Fruit fly (Drosophila melanogaster) whole organism, embryonic: ENCODE measurements around the gene CG18765.

Experiments
- Atf6 ChIP-seq: fragments of 200-800 bp; sonication (Bioruptor generic); IDR thresholded peaks from 2 replicates; pipeline ENCODE4 v1.3.6; 2022; ENCODE audit warnings: missing biosample characterization, missing genetic modification characterization
- BEAF-32 ChIP-seq: fragments of 200-800 bp; sonication (Bioruptor generic); optimal IDR thresholded peaks from 3 replicates; lab custom pipeline; 2017; ENCODE audit warnings: missing biosample characterization, missing genetic modification characterization, mild to moderate bottlenecking, moderate library complexity, missing genetic modification reagents
- Bteb2 ChIP-seq: fragments of 200-800 bp; sonication (Bioruptor generic); optimal IDR thresholded peaks from 2 replicates; lab custom pipeline; 2016; ENCODE audit warnings: missing biosample characterization, missing genetic modification characterization
- CG10462 ChIP-seq: fragments of 200-800 bp; sonication (Bioruptor generic); optimal IDR thresholded peaks from 2 replicates; lab custom pipeline; 2016; ENCODE audit warnings: missing biosample characterization, missing genetic modification characterization
- CG11085 ChIP-seq: fragments of 200-800 bp; sonication (Bioruptor generic); IDR thresholded peaks from 2 replicates; pipeline ENCODE4 v1.3.6; 2022; ENCODE audit warnings: missing biosample characterization, missing genetic modification characterization
- CG11695 ChIP-seq: fragments of 200-800 bp; sonication (Bioruptor generic); IDR thresholded peaks from 3 replicates; pipeline ENCODE4 v1.3.6; 2022; ENCODE audit warnings: missing biosample characterization, missing genetic modification characterization
- CG13296 ChIP-seq: fragments of 200-800 bp; sonication (Bioruptor generic); optimal IDR thresholded peaks from 3 replicates; lab custom pipeline; 2018; ENCODE audit warnings: missing biosample characterization, mild to moderate bottlenecking, missing genetic modification characterization
- CG1647 ChIP-seq: fragments of 200-800 bp; sonication (Bioruptor generic); optimal IDR thresholded peaks from 3 replicates; lab custom pipeline; 2016; ENCODE audit warnings: missing biosample characterization, missing genetic modification characterization
- CG17568 ChIP-seq: fragments of 200-800 bp; sonication (Bioruptor generic); optimal IDR thresholded peaks from 2 replicates; lab custom pipeline; 2018; ENCODE audit warnings: missing biosample characterization, mild to moderate bottlenecking, missing genetic modification characterization, moderate library complexity
- CG1792 ChIP-seq: fragments of 200-800 bp; sonication (Bioruptor generic); optimal IDR thresholded peaks from 2 replicates; lab custom pipeline; 2016; ENCODE audit warnings: missing biosample characterization, missing genetic modification characterization
- CG2129 ChIP-seq: fragments of 200-800 bp; sonication (Bioruptor generic); IDR thresholded peaks from 2 replicates; pipeline ENCODE4 v1.3.6; 2022; ENCODE audit warnings: missing biosample characterization, missing genetic modification characterization; ENCODE audit not compliant: partially characterized antibody
- CG32532 ChIP-seq: fragments of 200-800 bp; sonication (Bioruptor generic); IDR thresholded peaks from 2 replicates; pipeline ENCODE4 v1.3.6; 2022; ENCODE audit warnings: missing biosample characterization, missing genetic modification characterization
- CG34422 ChIP-seq: fragments of 200-800 bp; sonication (Bioruptor generic); IDR thresholded peaks from 3 replicates; pipeline ENCODE4 v1.3.6; 2022; ENCODE audit warnings: missing biosample characterization, missing genetic modification characterization
- CG4707 ChIP-seq: fragments of 200-800 bp; sonication (Bioruptor generic); optimal IDR thresholded peaks from 2 replicates; lab custom pipeline; 2018; ENCODE audit warnings: missing biosample characterization, mild to moderate bottlenecking, missing genetic modification characterization, moderate library complexity
- CG7745 ChIP-seq: fragments of 200-800 bp; sonication (Bioruptor generic); optimal IDR thresholded peaks from 2 replicates; lab custom pipeline; 2018; ENCODE audit warnings: missing biosample characterization, mild to moderate bottlenecking, missing genetic modification characterization, moderate library complexity
- CG7786 ChIP-seq: fragments of 200-800 bp; sonication (Bioruptor generic); optimal IDR thresholded peaks from 2 replicates; lab custom pipeline; 2016; ENCODE audit warnings: missing biosample characterization, missing genetic modification characterization
- CG8089 ChIP-seq: fragments of 200-800 bp; sonication (Bioruptor generic); optimal IDR thresholded peaks from 3 replicates; lab custom pipeline; 2016; ENCODE audit warnings: missing biosample characterization, missing genetic modification characterization
- CHES-1-like ChIP-seq: fragments of 200-800 bp; sonication (Bioruptor generic); optimal IDR thresholded peaks from 2 replicates; lab custom pipeline; 2016; ENCODE audit warnings: missing biosample characterization, missing genetic modification characterization
- CoRest ChIP-seq: fragments of 200-800 bp; sonication (Bioruptor generic); optimal IDR thresholded peaks from 3 replicates; lab custom pipeline; 2018; ENCODE audit warnings: missing biosample characterization, mild to moderate bottlenecking, missing genetic modification characterization, moderate library complexity
- Dbx ChIP-seq: fragments of 200-800 bp; sonication (Bioruptor generic); IDR thresholded peaks from 3 replicates; pipeline ENCODE4 v1.3.6; 2022; ENCODE audit warnings: missing biosample characterization, missing genetic modification characterization
- Dek ChIP-seq: fragments of 200-800 bp; sonication (Bioruptor generic); optimal IDR thresholded peaks from 3 replicates; lab custom pipeline; 2019; ENCODE audit warnings: missing biosample characterization, mild to moderate bottlenecking, missing genetic modification characterization, moderate library complexity
- Hr78 ChIP-seq, 2 experiments: fragments of 200-800 bp in 1 of 2; fragments of >200 bp in 1 of 2; sonication (Bioruptor generic) in 1 of 2; optimal IDR thresholded peaks; 2 replicates each; lab custom pipeline; 2017 to 2019; ENCODE audit warnings: missing biosample characterization in 2 of 2, missing genetic modification characterization in 2 of 2, mild to moderate bottlenecking in 1 of 2, moderate library complexity in 1 of 2
- Med ChIP-seq: fragments of 200-800 bp; sonication (Bioruptor generic); peaks from one replicate; lab custom pipeline; 2016; ENCODE audit warnings: missing biosample characterization, missing genetic modification characterization, mild to moderate bottlenecking, inconsistent platforms, moderate library complexity
- Myb ChIP-seq: fragments of 200-800 bp; sonication (Bioruptor generic); optimal IDR thresholded peaks from 2 replicates; lab custom pipeline; 2016; ENCODE audit warnings: missing biosample characterization, missing genetic modification characterization
- NfI ChIP-seq: fragments of 200-800 bp; sonication (Bioruptor generic); optimal IDR thresholded peaks from 3 replicates; lab custom pipeline; 2018; ENCODE audit warnings: missing biosample characterization, mild to moderate bottlenecking, missing genetic modification characterization, moderate library complexity
- Poxn ChIP-seq: fragments of 200-800 bp; sonication (Bioruptor generic); IDR thresholded peaks from 2 replicates; pipeline ENCODE4 v1.3.6; 2022; ENCODE audit warnings: missing biosample characterization, missing genetic modification characterization
- Rfx ChIP-seq: fragments of 200-800 bp; sonication (Bioruptor generic); IDR thresholded peaks from 2 replicates; pipeline ENCODE4 v1.3.6; 2022; ENCODE audit warnings: missing biosample characterization, missing genetic modification characterization
- Sry-δ ChIP-seq: fragments of 200-800 bp; sonication (Bioruptor generic); optimal IDR thresholded peaks from 2 replicates; lab custom pipeline; 2016; ENCODE audit warnings: missing biosample characterization, missing genetic modification characterization
- Taf1 ChIP-seq: fragments of 200-800 bp; sonication (Bioruptor generic); IDR thresholded peaks from 2 replicates; pipeline ENCODE4 v1.3.6; 2022; ENCODE audit warnings: missing biosample characterization, missing genetic modification characterization
- ap ChIP-seq: fragments of 200-800 bp; sonication (Bioruptor generic); IDR thresholded peaks from 2 replicates; pipeline ENCODE4 v1.3.6; 2022; ENCODE audit warnings: missing biosample characterization, missing genetic modification characterization
- crc ChIP-seq: fragments of 200-800 bp; sonication (Bioruptor generic); optimal IDR thresholded peaks from 2 replicates; lab custom pipeline; 2016; ENCODE audit warnings: missing biosample characterization, missing genetic modification characterization
- en ChIP-seq: fragments of 200-800 bp; sonication (Bioruptor generic); optimal IDR thresholded peaks from 2 replicates; lab custom pipeline; 2016; ENCODE audit warnings: missing biosample characterization, missing genetic modification characterization
- ewg ChIP-seq: fragments of 200-800 bp; sonication (Bioruptor generic); optimal IDR thresholded peaks from 3 replicates; lab custom pipeline; 2017; ENCODE audit warnings: mild to moderate bottlenecking, missing biosample characterization, missing genetic modification reagents, missing genetic modification characterization
- fd64A ChIP-seq: fragments of 200-800 bp; sonication (Bioruptor generic); optimal IDR thresholded peaks from 3 replicates; lab custom pipeline; 2018; ENCODE audit warnings: missing biosample characterization, mild to moderate bottlenecking, missing genetic modification characterization
- gfzf ChIP-seq: fragments of 200-800 bp; sonication (Bioruptor generic); optimal IDR thresholded peaks from 2 replicates; lab custom pipeline; 2016; ENCODE audit warnings: missing biosample characterization, mild to moderate bottlenecking, missing genetic modification characterization, moderate library complexity
- h ChIP-seq: fragments of >200 bp; optimal IDR thresholded peaks from 2 replicates; lab custom pipeline; 2017
- insv ChIP-seq, 2 experiments: fragments of 200-800 bp; sonication (Bioruptor generic); optimal IDR thresholded peaks; 3 replicates each; lab custom pipeline; 2016 to 2018; ENCODE audit warnings: missing biosample characterization in 2 of 2, missing genetic modification characterization in 2 of 2
- kah ChIP-seq: fragments of 200-800 bp; sonication (Bioruptor generic); optimal IDR thresholded peaks from 2 replicates; lab custom pipeline; 2018; ENCODE audit warnings: missing biosample characterization, mild to moderate bottlenecking, missing genetic modification characterization
- nerfin-1 ChIP-seq: fragments of 200-800 bp; sonication (Bioruptor generic); optimal IDR thresholded peaks from 3 replicates; lab custom pipeline; 2019; ENCODE audit warnings: missing biosample characterization, mild to moderate bottlenecking, missing genetic modification characterization, moderate library complexity
- pb ChIP-seq: fragments of 200-800 bp; sonication (Bioruptor generic); optimal IDR thresholded peaks from 3 replicates; lab custom pipeline; 2016; ENCODE audit warnings: missing biosample characterization, missing genetic modification characterization
- phol ChIP-seq: fragments of 200-800 bp; sonication (Bioruptor generic); optimal IDR thresholded peaks from 3 replicates; lab custom pipeline; 2018; ENCODE audit warnings: missing biosample characterization, mild to moderate bottlenecking, missing genetic modification characterization, moderate library complexity
- pros ChIP-seq: fragments of 200-800 bp; sonication (Bioruptor generic); optimal IDR thresholded peaks from 3 replicates; lab custom pipeline; 2019; ENCODE audit warnings: missing biosample characterization, mild to moderate bottlenecking, missing genetic modification characterization, moderate library complexity
- row ChIP-seq: fragments of 200-800 bp; sonication (Bioruptor generic); IDR thresholded peaks from 3 replicates; pipeline ENCODE4 v1.3.6; 2022; ENCODE audit warnings: missing biosample characterization, missing genetic modification characterization
- sd ChIP-seq: fragments of 200-800 bp; sonication (Bioruptor generic); optimal IDR thresholded peaks from 3 replicates; lab custom pipeline; 2018; ENCODE audit warnings: missing biosample characterization, mild to moderate bottlenecking, missing genetic modification characterization, moderate library complexity
- sima ChIP-seq: fragments of 200-800 bp; sonication (Bioruptor generic); optimal IDR thresholded peaks from 2 replicates; lab custom pipeline; 2016; ENCODE audit warnings: missing biosample characterization, missing genetic modification characterization
- sug ChIP-seq: fragments of 200-800 bp; optimal IDR thresholded peaks from 2 replicates; lab custom pipeline; 2019; ENCODE audit warnings: missing biosample characterization, mild to moderate bottlenecking, missing genetic modification characterization, moderate library complexity
- unc-4 ChIP-seq: fragments of 200-800 bp; sonication (Bioruptor generic); IDR thresholded peaks from 2 replicates; pipeline ENCODE4 v1.3.6; 2022; ENCODE audit warnings: missing biosample characterization, missing genetic modification characterization; ENCODE audit not compliant: partially characterized antibody

The CG18765 gene

DNA sequence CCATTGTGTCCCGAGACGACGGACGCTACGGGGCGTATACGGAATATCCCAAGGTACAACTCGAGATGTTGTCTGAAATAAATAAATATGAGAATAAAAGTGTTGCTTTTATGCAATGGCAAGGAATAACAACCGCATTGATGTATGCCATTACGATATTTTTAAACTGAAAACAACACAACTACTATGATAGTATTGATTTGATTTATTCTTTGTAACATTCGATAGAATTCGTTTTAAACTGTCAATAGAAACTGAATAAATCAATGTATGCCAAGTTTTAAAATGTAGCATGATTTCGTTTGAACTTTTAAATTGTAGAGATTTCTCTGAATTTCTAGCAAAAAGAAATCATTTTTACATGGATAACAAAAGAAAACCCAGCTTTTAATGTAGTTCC lies 4.6 kb upstream of the CG18765 start, which contains the start of gene CG14717:
Gene CG14717 (plus strand): TSS at position 301 of the 400 bp plus-strand sequence.
- TF ChIP-seq ap (no peak), CG7786 (GFP tag; lab: Kevin White, UChicago) (no peak), BEAF-32 (GFP tag; lab: Kevin White, UChicago) (no peak), pros (GFP tag; lab: Kevin White, UChicago) (no peak), phol (tag; lab: Kevin White, UChicago) (no peak), Myb (GFP tag; lab: Kevin White, UChicago) (no peak), Sry-δ (GFP tag; lab: Kevin White, UChicago) (no peak), crc (GFP tag; lab: Kevin White, UChicago) (no peak), CG1647 (no peak)

DNA sequence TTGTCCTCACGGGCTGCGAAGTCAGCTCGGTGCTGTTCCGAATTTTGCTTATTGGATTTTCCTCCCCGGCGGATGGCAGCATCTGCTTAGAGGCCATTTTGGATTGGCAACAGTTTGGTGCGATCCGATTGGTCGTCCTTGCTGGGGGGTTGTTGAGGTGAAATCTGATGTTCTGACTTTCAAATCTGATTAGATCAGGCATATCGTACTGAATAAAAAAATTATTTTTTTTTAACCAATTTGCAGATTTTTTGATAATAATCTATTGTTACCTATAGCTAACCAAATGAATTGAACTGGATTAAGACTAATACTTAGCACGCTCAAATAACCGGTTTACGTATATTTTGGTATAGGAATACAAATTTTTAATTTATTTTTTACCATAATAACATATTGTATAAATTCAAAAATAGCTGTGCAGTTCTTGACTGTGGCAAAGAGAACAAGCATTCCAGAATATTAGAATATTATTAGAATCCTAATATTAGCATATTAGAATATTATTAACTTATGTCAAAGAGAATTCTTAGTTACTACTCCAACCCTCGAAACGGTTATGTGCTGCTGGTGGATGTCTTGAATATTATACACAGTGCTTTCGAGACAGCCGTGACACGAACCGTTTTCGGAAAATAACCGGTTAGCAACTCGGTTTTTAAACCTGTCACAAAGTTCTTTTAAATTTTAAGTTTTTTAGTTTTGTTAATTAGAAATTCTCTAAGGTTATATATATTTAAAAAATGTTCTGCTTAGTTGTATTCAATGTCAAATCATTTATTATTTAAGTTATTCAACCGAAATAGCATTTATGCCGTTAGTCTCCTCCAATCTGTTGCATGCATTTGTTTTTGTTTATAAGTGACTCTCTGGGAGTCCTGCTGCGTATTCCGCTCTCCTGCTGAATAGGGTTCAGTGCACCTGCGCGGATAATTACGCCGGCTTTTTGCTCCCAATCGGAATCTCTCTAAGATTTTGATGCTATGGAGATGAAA lies 3.0 kb upstream of the CG18765 start, which contains the start of gene Fer3:
Gene Fer3 (minus strand): TSS at position 1 of the 995 bp plus-strand sequence.
- TF ChIP-seq Med (GFP tag; lab: Kevin White, UChicago) = peak; percentile 1
- no peak for TF ChIP-seq CG1792
- no peak for TF ChIP-seq CHES-1-like
- TF ChIP-seq Bteb2 (GFP tag; lab: Kevin White, UChicago) = no peak
- no peak for TF ChIP-seq CG11085 (GFP tag; lab: Robert Waterston, UW)
- no peak for TF ChIP-seq sug (tag; lab: Kevin White, UChicago)
- no peak for TF ChIP-seq gfzf
- no peak for TF ChIP-seq CG17568
- TF ChIP-seq Rfx (GFP tag; lab: Robert Waterston, UW) = no peak
- TF ChIP-seq ewg (GFP tag; lab: Kevin White, UChicago) = peak; percentile 40
- no peak for TF ChIP-seq Dbx (GFP tag; lab: Robert Waterston, UW)
- no peak for TF ChIP-seq CG2129 (GFP tag; lab: Robert Waterston, UW)
- no peak for TF ChIP-seq en
- peak; percentile 13 for TF ChIP-seq Dek (tag; lab: Kevin White, UChicago)
- TF ChIP-seq Atf6 (GFP tag; lab: Robert Waterston, UW) = peak; percentile 38; the same call in 1 of the 2 replicates
- no peak for TF ChIP-seq CG4707 (GFP tag; lab: Kevin White, UChicago)
- TF ChIP-seq h (lab: Kevin White, UChicago) = no peak
- peak; percentile 71 to 96 for TF ChIP-seq insv (GFP tag; optimal IDR thresholded peaks at IDR 0.05; lab: Kevin White, UChicago)
- TF ChIP-seq CG8089 (GFP tag; lab: Kevin White, UChicago) = no peak
- TF ChIP-seq pb (GFP tag; lab: Kevin White, UChicago) = no peak
- no peak for TF ChIP-seq CG34422 (GFP tag; lab: Robert Waterston, UW)
- no peak for TF ChIP-seq Taf1 (GFP tag; lab: Robert Waterston, UW)
- TF ChIP-seq sd (tag; lab: Kevin White, UChicago) = peak; percentile 40
- TF ChIP-seq NfI (GFP tag; lab: Kevin White, UChicago) = no peak
- TF ChIP-seq CG10462 (GFP tag; lab: Kevin White, UChicago) = no peak
- TF ChIP-seq Hr78 (GFP tag; optimal IDR thresholded peaks at IDR 0.05; lab: Kevin White, UChicago) = no peak
- no peak for TF ChIP-seq pros (GFP tag; lab: Kevin White, UChicago)
- no peak for TF ChIP-seq fd64A (GFP tag; lab: Kevin White, UChicago)
- TF ChIP-seq CG13296 (GFP tag; lab: Kevin White, UChicago) = no peak
- no peak for TF ChIP-seq Poxn
- TF ChIP-seq CG7745 (tag; lab: Kevin White, UChicago) = no peak
- no peak for TF ChIP-seq sima (GFP tag; lab: Kevin White, UChicago)
- TF ChIP-seq kah (GFP tag; lab: Kevin White, UChicago) = no peak
- TF ChIP-seq row (GFP tag; lab: Robert Waterston, UW) = peak; percentile 22; the same call in 1 of the 3 replicates
- peak; percentile 40 for TF ChIP-seq nerfin-1 (tag; lab: Kevin White, UChicago)
- TF ChIP-seq CoRest (tag; lab: Kevin White, UChicago) = peak; percentile 5
- TF ChIP-seq unc-4 = no peak
- no peak for TF ChIP-seq CG32532 (GFP tag; lab: Robert Waterston, UW)
- no peak for TF ChIP-seq CG11695
